Fruit fly (Drosophila melanogaster): ENCODE measurements around the gene CG6576.

DNA sequence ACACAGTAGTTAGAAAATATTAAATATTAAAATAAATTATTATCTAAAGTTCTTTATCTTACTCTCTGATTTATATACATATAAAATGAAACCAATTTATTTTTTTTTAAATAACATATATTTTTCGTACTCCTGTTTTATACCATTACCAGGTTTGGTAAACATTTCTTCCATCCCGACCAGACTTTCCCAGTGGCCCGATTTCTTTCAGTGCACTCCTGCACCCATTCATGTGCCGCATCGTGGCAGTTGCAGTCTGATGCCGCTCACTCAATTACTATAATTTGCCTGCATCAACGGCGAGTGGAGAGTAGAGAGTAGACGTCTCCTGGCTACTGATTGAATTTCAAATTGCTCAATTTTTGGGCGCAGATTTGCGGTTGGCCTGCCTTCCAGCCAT, 48.0 kb upstream of the CG6576 start:
- no peak for TF ChIP-seq Hr39 (GFP tag; optimal IDR thresholded peaks at IDR 0.05)
- peak; percentile 18 for TF ChIP-seq Smox (GFP tag; optimal IDR thresholded peaks at IDR 0.05)
- TF ChIP-seq CG6276 (GFP tag; optimal IDR thresholded peaks at IDR 0.05) = no peak
- no peak for TF ChIP-seq vri (GFP tag; optimal IDR thresholded peaks at IDR 0.05)
- no peak for TF ChIP-seq Eip75B (GFP tag; optimal IDR thresholded peaks at IDR 0.05)
- no peak for TF ChIP-seq CG4318 (GFP tag; optimal IDR thresholded peaks at IDR 0.05)
- TF ChIP-seq achi (GFP tag; optimal IDR thresholded peaks at IDR 0.05) = peak; percentile 10
- no peak for TF ChIP-seq CG16779 (tag; optimal IDR thresholded peaks at IDR 0.05)
- no peak for TF ChIP-seq CG6854 (GFP tag; optimal IDR thresholded peaks at IDR 0.05)
- TF ChIP-seq CG6792 (GFP tag; optimal IDR thresholded peaks at IDR 0.05) = no peak
- no peak for TF ChIP-seq CG1621 (tag; optimal IDR thresholded peaks at IDR 0.05)
- TF ChIP-seq fd85E (GFP tag; optimal IDR thresholded peaks at IDR 0.05) = no peak
- no peak for TF ChIP-seq net (GFP tag; optimal IDR thresholded peaks at IDR 0.05)
